Fruit fly (Drosophila melanogaster) whole organism, embryonic: ENCODE results near the gene CG13124.

Experiments
- CG10321 ChIP-seq: fragments of 200-800 bp; sonication (Bioruptor generic); IDR thresholded peaks from 2 replicates; pipeline ENCODE4 v1.3.6; 2022; ENCODE audit warnings: missing biosample characterization, missing genetic modification characterization
- CG11695 ChIP-seq: fragments of 200-800 bp; sonication (Bioruptor generic); IDR thresholded peaks from 3 replicates; pipeline ENCODE4 v1.3.6; 2022; ENCODE audit warnings: missing biosample characterization, missing genetic modification characterization
- CG13287 ChIP-seq: fragments of 200-800 bp; sonication (Bioruptor generic); IDR thresholded peaks from 2 replicates; pipeline ENCODE4 v1.3.6; 2022; ENCODE audit warnings: missing biosample characterization, missing genetic modification characterization; ENCODE audit not compliant: partially characterized antibody
- CG14441 ChIP-seq: fragments of 200-800 bp; sonication (Bioruptor generic); IDR thresholded peaks from 2 replicates; pipeline ENCODE4 v1.3.6; 2022; ENCODE audit warnings: missing biosample characterization, missing genetic modification characterization
- CG15479 ChIP-seq: fragments of 200-800 bp; sonication (Bioruptor generic); optimal IDR thresholded peaks from 3 replicates; lab custom pipeline; 2019; ENCODE audit warnings: missing biosample characterization, mild to moderate bottlenecking, missing genetic modification characterization, moderate library complexity
- CG15514 ChIP-seq: fragments of 200-800 bp; sonication (Bioruptor generic); optimal IDR thresholded peaks from 3 replicates; lab custom pipeline; 2017; ENCODE audit warnings: missing biosample characterization, missing genetic modification characterization, mild to moderate bottlenecking, moderate library complexity, missing genetic modification reagents
- CG16779 ChIP-seq: fragments of 200-800 bp; sonication (Bioruptor generic); IDR thresholded peaks from 2 replicates; pipeline ENCODE4 v1.3.6; 2022; ENCODE audit warnings: missing biosample characterization, missing genetic modification characterization
- CG17186 ChIP-seq: fragments of 200-800 bp; sonication (Bioruptor generic); optimal IDR thresholded peaks from 3 replicates; lab custom pipeline; 2017; ENCODE audit warnings: missing biosample characterization, missing genetic modification reagents, missing genetic modification characterization
- CG1792 ChIP-seq: fragments of 200-800 bp; sonication (Bioruptor generic); optimal IDR thresholded peaks from 2 replicates; lab custom pipeline; 2016; ENCODE audit warnings: missing biosample characterization, missing genetic modification characterization
- CG18476 ChIP-seq: fragments of 200-800 bp; sonication (Bioruptor generic); optimal IDR thresholded peaks from 2 replicates; lab custom pipeline; 2016; ENCODE audit warnings: missing biosample characterization, mild to moderate bottlenecking, missing genetic modification characterization
- CG30020 ChIP-seq: fragments of 200-800 bp; optimal IDR thresholded peaks from 2 replicates; lab custom pipeline; 2019; ENCODE audit warnings: missing biosample characterization, mild to moderate bottlenecking, missing genetic modification characterization, moderate library complexity
- CG3163 ChIP-seq: fragments of 200-800 bp; sonication (Bioruptor generic); optimal IDR thresholded peaks from 3 replicates; lab custom pipeline; 2016; ENCODE audit warnings: missing biosample characterization, missing genetic modification characterization
- CG32532 ChIP-seq: fragments of 200-800 bp; sonication (Bioruptor generic); IDR thresholded peaks from 2 replicates; pipeline ENCODE4 v1.3.6; 2022; ENCODE audit warnings: missing biosample characterization, missing genetic modification characterization
- CG3281 ChIP-seq: fragments of 200-800 bp; sonication (Bioruptor generic); optimal IDR thresholded peaks from 3 replicates; lab custom pipeline; 2017; ENCODE audit warnings: missing biosample characterization, mild to moderate bottlenecking, missing genetic modification characterization
- CG33557 ChIP-seq: fragments of 200-800 bp; sonication (Bioruptor generic); optimal IDR thresholded peaks from 2 replicates; lab custom pipeline; 2019; ENCODE audit warnings: missing biosample characterization, mild to moderate bottlenecking, missing genetic modification characterization, moderate library complexity
- CG34224 ChIP-seq: fragments of 200-800 bp; sonication (Bioruptor generic); IDR thresholded peaks from 3 replicates; pipeline ENCODE4 v1.3.6; 2022; ENCODE audit warnings: missing biosample characterization, missing genetic modification characterization; ENCODE audit not compliant: partially characterized antibody
- CG4404 ChIP-seq: fragments of 200-800 bp; sonication (Bioruptor generic); IDR thresholded peaks from 2 replicates; pipeline ENCODE4 v1.3.6; 2022; ENCODE audit warnings: missing biosample characterization, missing genetic modification characterization
- CG5180 ChIP-seq: fragments of 200-800 bp; sonication (Bioruptor generic); optimal IDR thresholded peaks from 3 replicates; lab custom pipeline; 2017; ENCODE audit warnings: missing biosample characterization, missing genetic modification characterization, mild to moderate bottlenecking, moderate library complexity, missing genetic modification reagents
- CG5245 ChIP-seq: fragments of 200-800 bp; sonication (Bioruptor generic); optimal IDR thresholded peaks from 3 replicates; lab custom pipeline; 2016; ENCODE audit warnings: missing biosample characterization, missing genetic modification characterization
- CG6654 ChIP-seq: fragments of 200-800 bp; sonication (Bioruptor generic); optimal IDR thresholded peaks from 2 replicates; lab custom pipeline; 2017; ENCODE audit warnings: missing biosample characterization, mild to moderate bottlenecking, missing genetic modification characterization
- CG6689 ChIP-seq: fragments of 200-800 bp; sonication (Bioruptor generic); IDR thresholded peaks from 2 replicates; pipeline ENCODE4 v1.3.6; 2022; ENCODE audit warnings: missing biosample characterization, missing genetic modification characterization
- CrebB ChIP-seq: fragments of 200-800 bp; sonication (Bioruptor generic); optimal IDR thresholded peaks from 3 replicates; lab custom pipeline; 2018; ENCODE audit warnings: missing biosample characterization, mild to moderate bottlenecking, missing genetic modification characterization
- Dbx ChIP-seq: fragments of 200-800 bp; sonication (Bioruptor generic); IDR thresholded peaks from 3 replicates; pipeline ENCODE4 v1.3.6; 2022; ENCODE audit warnings: missing biosample characterization, missing genetic modification characterization
- Doc3 ChIP-seq: fragments of 200-800 bp; sonication (Bioruptor generic); IDR thresholded peaks from 3 replicates; pipeline ENCODE4 v1.3.6; 2022; ENCODE audit warnings: missing biosample characterization, missing genetic modification characterization; ENCODE audit not compliant: partially characterized antibody
- Drgx ChIP-seq: fragments of 200-800 bp; sonication (Bioruptor generic); IDR thresholded peaks from 2 replicates; pipeline ENCODE4 v1.3.6; 2022; ENCODE audit warnings: missing biosample characterization, missing genetic modification characterization
- Ets65A ChIP-seq: fragments of 200-800 bp; sonication (Bioruptor generic); peaks from one replicate; lab custom pipeline; 2016; ENCODE audit warnings: missing biosample characterization, missing genetic modification characterization
- HmgD ChIP-seq: fragments of 200-800 bp; sonication (Bioruptor generic); optimal IDR thresholded peaks from 3 replicates; lab custom pipeline; 2016; ENCODE audit warnings: missing biosample characterization, missing genetic modification characterization
- Hr78 ChIP-seq, 2 experiments: fragments of 200-800 bp in 1 of 2; fragments of >200 bp in 1 of 2; sonication (Bioruptor generic) in 1 of 2; optimal IDR thresholded peaks; 2 replicates each; lab custom pipeline; 2017 to 2019; ENCODE audit warnings: missing biosample characterization in 2 of 2, missing genetic modification characterization in 2 of 2, mild to moderate bottlenecking in 1 of 2, moderate library complexity in 1 of 2
- Mad ChIP-seq: fragments of 200-800 bp; sonication (Bioruptor generic); optimal IDR thresholded peaks from 2 replicates; lab custom pipeline; 2016; ENCODE audit warnings: missing biosample characterization, missing genetic modification characterization
- Ptx1 ChIP-seq: fragments of 200-800 bp; sonication (Bioruptor generic); IDR thresholded peaks from 2 replicates; pipeline ENCODE4 v1.3.6; 2022; ENCODE audit warnings: missing biosample characterization, missing genetic modification characterization
- Usf ChIP-seq: fragments of 200-800 bp; sonication (Bioruptor generic); optimal IDR thresholded peaks from 2 replicates; lab custom pipeline; 2017; ENCODE audit warnings: missing genotype, missing biosample characterization, missing genetic modification characterization
- dmrt11E ChIP-seq: fragments of 200-800 bp; sonication (Bioruptor generic); optimal IDR thresholded peaks from 3 replicates; lab custom pipeline; 2018; ENCODE audit warnings: missing biosample characterization, mild to moderate bottlenecking, missing genetic modification characterization, moderate library complexity
- fu2 ChIP-seq: fragments of 200-800 bp; sonication (Bioruptor generic); optimal IDR thresholded peaks from 2 replicates; lab custom pipeline; 2016; ENCODE audit warnings: missing biosample characterization, missing genetic modification characterization
- ham ChIP-seq: fragments of 200-800 bp; sonication (Bioruptor generic); IDR thresholded peaks from 2 replicates; pipeline ENCODE4 v1.3.6; 2022; ENCODE audit warnings: missing biosample characterization, missing genetic modification characterization
- lab ChIP-seq: fragments of 200-800 bp; sonication (Bioruptor generic); optimal IDR thresholded peaks from 3 replicates; lab custom pipeline; 2017; ENCODE audit warnings: missing biosample characterization, missing genetic modification characterization, mild to moderate bottlenecking, moderate library complexity, missing genetic modification reagents
- maf-S ChIP-seq: fragments of 200-800 bp; sonication (Bioruptor generic); optimal IDR thresholded peaks from 2 replicates; lab custom pipeline; 2016; ENCODE audit warnings: missing biosample characterization, missing genetic modification characterization
- odd ChIP-seq: fragments of 200-800 bp; sonication (Bioruptor generic); optimal IDR thresholded peaks from 2 replicates; lab custom pipeline; 2017; ENCODE audit warnings: missing biosample characterization, mild to moderate bottlenecking, missing genetic modification characterization
- row ChIP-seq: fragments of 200-800 bp; sonication (Bioruptor generic); IDR thresholded peaks from 3 replicates; pipeline ENCODE4 v1.3.6; 2022; ENCODE audit warnings: missing biosample characterization, missing genetic modification characterization
- salm ChIP-seq: fragments of 200-800 bp; sonication (Bioruptor generic); optimal IDR thresholded peaks from 2 replicates; lab custom pipeline; 2018; ENCODE audit warnings: missing biosample characterization, mild to moderate bottlenecking, missing genetic modification characterization
- tap ChIP-seq: fragments of 200-800 bp; optimal IDR thresholded peaks from 3 replicates; lab custom pipeline; 2019; ENCODE audit warnings: missing biosample characterization, mild to moderate bottlenecking, missing genetic modification characterization, moderate library complexity
- tll ChIP-seq, 2 experiments: fragments of 200-800 bp in 1 of 2; fragments of >200 bp in 1 of 2; sonication (Bioruptor generic) in 1 of 2; optimal IDR thresholded peaks; 2 replicates each; lab custom pipeline; 2017 to 2019; ENCODE audit warnings: missing biosample characterization in 2 of 2, missing genetic modification characterization in 2 of 2, mild to moderate bottlenecking in 1 of 2, moderate library complexity in 1 of 2
- zf30C ChIP-seq: fragments of 200-800 bp; sonication (Bioruptor generic); optimal IDR thresholded peaks from 3 replicates; lab custom pipeline; 2018; ENCODE audit warnings: missing biosample characterization, mild to moderate bottlenecking, missing genetic modification characterization

Gene CG13124

DNA sequence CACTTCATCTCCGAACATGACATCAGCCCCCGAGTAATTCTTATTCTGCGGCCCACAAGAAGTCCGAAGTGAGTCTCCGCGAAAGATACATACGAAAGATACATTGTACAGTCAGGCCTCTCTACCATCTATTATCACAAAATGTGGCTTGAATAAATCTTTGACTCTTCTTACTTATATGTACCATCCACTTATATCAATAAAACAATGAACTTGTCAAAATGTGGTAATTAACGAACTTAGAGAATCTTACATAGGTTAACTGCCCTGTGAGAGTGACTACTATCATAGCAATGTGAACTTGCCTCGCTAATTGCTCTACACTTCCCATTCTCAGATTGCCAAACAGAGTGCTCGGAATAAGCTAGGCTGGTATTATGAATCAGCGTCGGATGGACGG, 1.8 kb downstream of the CG13124 start (continued):
- TF ChIP-seq ham (GFP tag; lab: Robert Waterston, UW) (no peak), CG16779 (GFP tag; lab: Robert Waterston, UW) (no peak), odd (no peak), CG5180 (GFP tag; lab: Kevin White, UChicago) (no peak), dmrt11E (tag; lab: Kevin White, UChicago) (no peak), CG32532 (peak; percentile 48; the same call in 1 of the 2 replicates), row (peak; percentile 14; the same call in 1 of the 3 replicates), CG3281 (GFP tag; lab: Kevin White, UChicago) (no peak), CG17186 (no peak), CG30020 (tag; lab: Kevin White, UChicago) (no peak), salm (tag; lab: Kevin White, UChicago) (no peak), CrebB (no peak), CG4404 (GFP tag; lab: Robert Waterston, UW) (no peak), CG14441 (0 out of 2 replicates have a peak, but pooled peaks have one; percentile 29), lab (GFP tag; lab: Kevin White, UChicago) (no peak), CG5245 (no peak), Ptx1 (0 out of 2 replicates have a peak, but pooled peaks have one; percentile 22), CG34224 (GFP tag; lab: Robert Waterston, UW) (no peak), Drgx (peak; percentile 73), Hr78 (GFP tag; optimal IDR thresholded peaks at IDR 0.05; lab: Kevin White, UChicago) (no peak), CG33557 (no peak), tap (tag; lab: Kevin White, UChicago) (no peak), CG18476 (no peak)

DNA sequence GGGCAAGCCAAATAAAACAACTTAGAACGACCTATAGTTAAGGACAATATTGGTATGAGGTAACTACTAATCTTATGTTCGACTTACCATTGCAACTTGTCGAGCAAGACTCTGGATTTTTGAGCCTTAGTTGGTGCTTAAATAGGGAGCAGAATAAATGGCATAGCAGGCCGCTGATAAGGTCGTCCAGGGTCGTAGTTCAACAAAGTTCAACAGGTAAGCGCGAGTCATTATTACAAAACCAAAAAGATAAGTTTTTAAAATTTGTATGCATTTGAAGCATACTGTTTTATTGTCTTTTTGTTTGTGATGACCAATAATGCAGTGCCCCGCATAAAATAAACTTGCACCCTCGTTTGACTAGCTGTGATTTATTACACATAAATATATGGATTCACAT, 5.4 kb downstream of the CG13124 start, which contains the start of gene Muc30E:
TSS of gene Muc30E (minus strand) at position 101 of the 400 bp plus-strand sequence.
- TF ChIP-seq maf-S (GFP tag; lab: Kevin White, UChicago) (no peak), Doc3 (no peak), CG13287 (GFP tag; lab: Robert Waterston, UW) (no peak), lab (GFP tag; lab: Kevin White, UChicago) (no peak), CG15514 (GFP tag; lab: Kevin White, UChicago) (no peak), CG6689 (GFP tag; lab: Robert Waterston, UW) (no peak), CG15479 (no peak), Mad (GFP tag; lab: Kevin White, UChicago) (no peak), CG1792 (GFP tag; lab: Kevin White, UChicago) (no peak), CG11695 (GFP tag; lab: Robert Waterston, UW) (no peak), Ets65A (GFP tag; lab: Kevin White, UChicago) (no peak), fu2 (no peak), Usf (no peak), CG10321 (GFP tag; lab: Robert Waterston, UW) (no peak), CG3163 (GFP tag; lab: Kevin White, UChicago) (no peak), Dbx (GFP tag; lab: Robert Waterston, UW) (no peak), zf30C (GFP tag; lab: Kevin White, UChicago) (no peak), tll (GFP tag; optimal IDR thresholded peaks at IDR 0.05; lab: Kevin White, UChicago) (no peak), HmgD (no peak), CG6654 (GFP tag; lab: Kevin White, UChicago) (no peak)
